Fruit fly (Drosophila melanogaster): ENCODE data around the gene eas.

DNA sequence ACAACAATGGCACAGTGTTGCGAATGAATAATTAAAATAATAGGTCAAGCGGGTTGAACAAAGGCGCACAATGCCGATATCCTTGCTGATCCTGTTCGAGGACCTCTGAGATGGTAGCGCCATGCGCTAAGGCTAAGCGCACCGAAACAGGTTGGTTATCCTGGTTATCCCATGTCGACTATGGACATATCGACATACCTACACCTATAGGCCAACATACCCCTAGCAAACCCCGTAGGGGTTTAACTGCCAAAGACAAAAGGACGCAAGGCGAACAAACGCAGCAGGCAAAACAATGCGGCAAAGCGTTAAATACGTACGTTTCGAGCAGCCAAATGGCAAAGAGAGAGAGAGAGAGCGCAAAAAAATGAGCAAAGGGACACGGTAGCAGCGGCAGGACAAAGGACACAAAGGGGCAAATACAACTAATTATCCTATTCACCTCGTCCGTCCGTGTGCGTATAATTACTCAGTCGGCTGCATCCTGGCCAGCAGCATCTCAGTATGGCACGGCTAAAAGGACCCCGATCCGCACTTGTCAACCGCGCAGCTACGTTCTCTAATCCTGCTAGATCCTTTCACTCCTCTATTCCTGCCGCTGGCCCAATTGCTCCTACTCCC lies 36.2 kb upstream of the eas start:
- no peak for TF ChIP-seq CG8478 (optimal IDR thresholded peaks at IDR 0.05)
- no peak for TF ChIP-seq CTCF (optimal IDR thresholded peaks at IDR 0.05)
